Worm (Caenorhabditis elegans) whole organism, mixed stage, embryonic: Measurements from ENCODE around the gene T04A8.13.

Experiments
- M03D4.4 ChIP-seq: sonication (generic microtip); optimal IDR thresholded peaks from 2 replicates; lab custom pipeline; 2017; ENCODE audit warnings: mild to moderate bottlenecking, missing genetic modification characterization, missing compliant biosample characterization
- bed-3 ChIP-seq: fragments of 200-800 bp; sonication (Bioruptor generic); optimal IDR thresholded peaks from 3 replicates; lab custom pipeline; 2018; ENCODE audit warnings: mild to moderate bottlenecking, missing genetic modification characterization, moderate library complexity, missing compliant biosample characterization
- blmp-1 ChIP-seq: fragments of 150-350 bp; optimal IDR thresholded peaks from 2 replicates; lab custom pipeline; 2014; ENCODE audit warnings: missing biosample characterization, missing genetic modification characterization
- ceh-39 ChIP-seq: fragments of 150-350 bp; optimal IDR thresholded peaks from 2 replicates; lab custom pipeline; 2014; ENCODE audit warnings: missing biosample characterization, missing genetic modification characterization
- ceh-43 ChIP-seq: fragments of 200-800 bp; sonication (Bioruptor generic); optimal IDR thresholded peaks from 2 replicates; lab custom pipeline; 2018; ENCODE audit warnings: mild to moderate bottlenecking, missing genetic modification characterization, moderate library complexity, missing compliant biosample characterization
- ceh-83 ChIP-seq: fragments of 200-800 bp; sonication (Bioruptor generic); optimal IDR thresholded peaks from 2 replicates; lab custom pipeline; 2018; ENCODE audit warnings: mild to moderate bottlenecking, missing genetic modification characterization, missing compliant biosample characterization
- ces-1 ChIP-seq: fragments of 150-350 bp; optimal IDR thresholded peaks from 2 replicates; lab custom pipeline; 2014; ENCODE audit warnings: missing biosample characterization, missing genetic modification reagents, missing genetic modification characterization
- cnd-1 ChIP-seq: fragments of 200-800 bp; sonication (Bioruptor generic); optimal IDR thresholded peaks from 2 replicates; lab custom pipeline; 2018; ENCODE audit warnings: mild to moderate bottlenecking, missing genetic modification characterization, missing compliant biosample characterization
- drap-1 ChIP-seq: fragments of 200-800 bp; sonication (Bioruptor generic); optimal IDR thresholded peaks from 3 replicates; lab custom pipeline; 2018; ENCODE audit warnings: mild to moderate bottlenecking, missing genetic modification characterization, missing compliant biosample characterization
- elt-3 ChIP-seq: fragments of 150-350 bp; optimal IDR thresholded peaks from 2 replicates; lab custom pipeline; 2014; ENCODE audit warnings: missing biosample characterization, missing genetic modification characterization
- flh-1 ChIP-seq: fragments of 200-800 bp; sonication (Bioruptor generic); optimal IDR thresholded peaks from 2 replicates; lab custom pipeline; 2018; ENCODE audit warnings: mild to moderate bottlenecking, missing genetic modification characterization, moderate library complexity, missing compliant biosample characterization
- ham-2 ChIP-seq: fragments of 200-800 bp; sonication (Bioruptor generic); optimal IDR thresholded peaks from 2 replicates; lab custom pipeline; 2018; ENCODE audit warnings: mild to moderate bottlenecking, missing genetic modification characterization, missing compliant biosample characterization
- hlh-1 ChIP-seq: fragments of 150-350 bp; optimal IDR thresholded peaks from 2 replicates; lab custom pipeline; 2014; ENCODE audit warnings: missing biosample characterization, missing genetic modification reagents, missing genetic modification characterization
- lin-13 ChIP-seq: fragments of 150-350 bp; optimal IDR thresholded peaks from 2 replicates; lab custom pipeline; 2014; ENCODE audit warnings: missing biosample characterization, missing genetic modification characterization
- lin-32 ChIP-seq: fragments of 200-800 bp; sonication (Bioruptor generic); optimal IDR thresholded peaks from 2 replicates; lab custom pipeline; 2018; ENCODE audit warnings: mild to moderate bottlenecking, missing genetic modification characterization, missing compliant biosample characterization
- lsy-2 ChIP-seq: fragments of 150-350 bp; optimal IDR thresholded peaks from 2 replicates; lab custom pipeline; 2014; ENCODE audit warnings: missing biosample characterization, missing genetic modification characterization
- mab-5 ChIP-seq: fragments of 150-350 bp; optimal IDR thresholded peaks from 2 replicates; lab custom pipeline; 2014; ENCODE audit warnings: missing biosample characterization, missing genetic modification characterization
- mep-1 ChIP-seq: fragments of 150-350 bp; optimal IDR thresholded peaks from 2 replicates; lab custom pipeline; 2017; ENCODE audit warnings: missing biosample characterization, missing genetic modification reagents, missing genetic modification characterization, inconsistent platforms
- nhr-12 ChIP-seq: fragments of 150-350 bp; optimal IDR thresholded peaks from 2 replicates; lab custom pipeline; 2014; ENCODE audit warnings: missing biosample characterization, missing genetic modification characterization
- nhr-2 ChIP-seq: fragments of 150-350 bp; optimal IDR thresholded peaks from 2 replicates; lab custom pipeline; 2014; ENCODE audit warnings: missing biosample characterization, missing genetic modification characterization
- nhr-237 ChIP-seq: fragments of 150-350 bp; optimal IDR thresholded peaks from 2 replicates; lab custom pipeline; 2014; ENCODE audit warnings: missing biosample characterization, missing genetic modification characterization
- nhr-28 ChIP-seq: fragments of 150-350 bp; optimal IDR thresholded peaks from 2 replicates; lab custom pipeline; 2014; ENCODE audit warnings: missing biosample characterization, missing genetic modification characterization
- nhr-76 ChIP-seq: sonication (generic microtip); optimal IDR thresholded peaks from 2 replicates; lab custom pipeline; 2017; ENCODE audit warnings: missing biosample characterization, missing genetic modification characterization
- pha-4 ChIP-seq: fragments of 150-350 bp; optimal IDR thresholded peaks from 2 replicates; lab custom pipeline; 2018; ENCODE audit warnings: missing biosample characterization, missing genetic modification reagents, missing genetic modification characterization
- tbx-8 ChIP-seq: fragments of 200-800 bp; sonication (Bioruptor generic); optimal IDR thresholded peaks from 2 replicates; lab custom pipeline; 2018; ENCODE audit warnings: mild to moderate bottlenecking, missing genetic modification characterization, moderate library complexity, missing compliant biosample characterization
- unc-120 ChIP-seq: sonication (generic microtip); optimal IDR thresholded peaks from 2 replicates; lab custom pipeline; 2017; ENCODE audit warnings: missing genetic modification characterization, missing compliant biosample characterization; ENCODE audit not compliant: poor library complexity, severe bottlenecking
- unc-39 ChIP-seq: fragments of 150-350 bp; optimal IDR thresholded peaks from 2 replicates; lab custom pipeline; 2014; ENCODE audit warnings: missing biosample characterization, missing genetic modification characterization
- unc-62 ChIP-seq: fragments of 150-350 bp; optimal IDR thresholded peaks from 2 replicates; lab custom pipeline; 2014; ENCODE audit warnings: missing biosample characterization, missing genetic modification reagents, missing genetic modification characterization
- zip-8 ChIP-seq: fragments of 150-350 bp; optimal IDR thresholded peaks from 2 replicates; lab custom pipeline; 2014; ENCODE audit warnings: missing biosample characterization, missing genetic modification characterization
- ztf-11 ChIP-seq: fragments of 150-350 bp; optimal IDR thresholded peaks from 2 replicates; lab custom pipeline; 2014; ENCODE audit warnings: missing biosample characterization, missing genetic modification characterization

Gene T04A8.13

ce11 chrIII:4723922-4724321 is 17.1 kb downstream of the T04A8.13 start:
- no peak for TF ChIP-seq lin-32
- no peak for TF ChIP-seq nhr-12 (tag; lab: Kevin White, UChicago)
- TF ChIP-seq ceh-39 (tag; lab: Kevin White, UChicago) = no peak
- TF ChIP-seq lin-13 (tag; lab: Kevin White, UChicago) = no peak
- no peak for TF ChIP-seq ceh-43
- TF ChIP-seq tbx-8 (GFP tag; lab: Kevin White, UChicago) = no peak
- TF ChIP-seq unc-39 (tag; lab: Kevin White, UChicago) = no peak
- no peak for TF ChIP-seq hlh-1 (tag; lab: Kevin White, UChicago)
- no peak for TF ChIP-seq ces-1 (GFP tag; lab: Kevin White, UChicago)
- no peak for TF ChIP-seq elt-3 (tag; lab: Kevin White, UChicago)
- TF ChIP-seq M03D4.4 = no peak
- TF ChIP-seq mab-5 (tag; lab: Kevin White, UChicago) = no peak
- TF ChIP-seq bed-3 (GFP tag; lab: Kevin White, UChicago) = no peak
- no peak for TF ChIP-seq blmp-1 (tag; lab: Kevin White, UChicago)
- TF ChIP-seq cnd-1 (tag; lab: Kevin White, UChicago) = no peak
- TF ChIP-seq ztf-11 (tag; lab: Kevin White, UChicago) = no peak
- TF ChIP-seq nhr-2 = no peak
- no peak for TF ChIP-seq mep-1
- no peak for TF ChIP-seq unc-120 (tag; lab: Kevin White, UChicago)
- TF ChIP-seq nhr-237 (tag; lab: Kevin White, UChicago) = no peak

ce11 chrIII:4731295-4731988 is 24.7 kb downstream of the T04A8.13 start, which contains the start of gene F17C8.3:
F17C8.3 (plus strand) TSS chrIII:4731938.
- TF ChIP-seq unc-120 (tag; lab: Kevin White, UChicago) = peak; percentile 26
- TF ChIP-seq tbx-8 (GFP tag; lab: Kevin White, UChicago) = no peak
- peak; percentile 69 for TF ChIP-seq hlh-1 (tag; lab: Kevin White, UChicago)
- no peak for TF ChIP-seq drap-1 (GFP tag; lab: Kevin White, UChicago)
- TF ChIP-seq flh-1 (GFP tag; lab: Kevin White, UChicago) = no peak
- TF ChIP-seq lsy-2 (tag; lab: Kevin White, UChicago) = no peak

- TF ChIP-seq lsy-2 (tag; lab: Kevin White, UChicago) = no peak
- no peak for TF ChIP-seq zip-8 (tag; lab: Kevin White, UChicago)
- no peak for TF ChIP-seq flh-1 (GFP tag; lab: Kevin White, UChicago)
- TF ChIP-seq unc-39 (tag; lab: Kevin White, UChicago) = no peak
Measured at ce11 chrIII:4734056-4734455, 27.3 kb downstream of the T04A8.13 start, which contains the start of gene F17C8.9. F17C8.9 (plus strand) TSS chrIII:4734356.

- TF ChIP-seq drap-1 (GFP tag; lab: Kevin White, UChicago) (no peak), nhr-12 (tag; lab: Kevin White, UChicago) (no peak), nhr-237 (tag; lab: Kevin White, UChicago) (no peak), hlh-1 (tag; lab: Kevin White, UChicago) (no peak), blmp-1 (tag; lab: Kevin White, UChicago) (no peak), pha-4 (tag; lab: Kevin White, UChicago) (no peak), cnd-1 (tag; lab: Kevin White, UChicago) (no peak), nhr-2 (no peak), unc-62 (GFP tag; lab: Kevin White, UChicago) (no peak), ham-2 (no peak), mab-5 (tag; lab: Kevin White, UChicago) (no peak), nhr-28 (tag; lab: Kevin White, UChicago) (no peak), ces-1 (GFP tag; lab: Kevin White, UChicago) (no peak), mep-1 (no peak), lin-32 (no peak), nhr-76 (no peak), elt-3 (tag; lab: Kevin White, UChicago) (no peak), ceh-83 (GFP tag; lab: Kevin White, UChicago) (no peak), lin-13 (tag; lab: Kevin White, UChicago) (no peak)
- TF ChIP-seq, all 35 proteins: peak for 0
Measured at ce11 chrIII:4735443-4735842, 28.7 kb downstream of the T04A8.13 start, which contains the start of gene F17C8.7. F17C8.7 (plus strand) TSS chrIII:4735743.

ce11 chrIII:4739975-4740374 is 33.2 kb downstream of the T04A8.13 start, which contains the start of gene ras-2:
ras-2 (minus strand) TSS chrIII:4740075.
- TF ChIP-seq drap-1 (GFP tag; lab: Kevin White, UChicago) (no peak), M03D4.4 (no peak), blmp-1 (tag; lab: Kevin White, UChicago) (no peak), nhr-76 (no peak), hlh-1 (tag; lab: Kevin White, UChicago) (no peak), ztf-11 (tag; lab: Kevin White, UChicago) (no peak), lin-32 (no peak), ceh-43 (no peak), ham-2 (no peak), unc-120 (tag; lab: Kevin White, UChicago) (no peak), nhr-2 (no peak), tbx-8 (GFP tag; lab: Kevin White, UChicago) (no peak), lsy-2 (tag; lab: Kevin White, UChicago) (no peak), unc-62 (GFP tag; lab: Kevin White, UChicago) (no peak), zip-8 (tag; lab: Kevin White, UChicago) (no peak), ceh-83 (GFP tag; lab: Kevin White, UChicago) (no peak), lin-13 (tag; lab: Kevin White, UChicago) (no peak), pha-4 (tag; lab: Kevin White, UChicago) (no peak), mep-1 (no peak)
